Worm (Caenorhabditis elegans) whole organism, L1 larva: ENCODE measurements around the gene fipr-13.

Experiments used
- blmp-1 ChIP-seq: fragments of 150-350 bp; optimal IDR thresholded peaks from 2 replicates; lab custom pipeline; 2014; ENCODE audit warnings: missing biosample characterization, missing genetic modification characterization
- dpl-1 ChIP-seq, 3 experiments: fragments of 150-350 bp in 2 of 3; sonication (generic microtip) in 1 of 3; optimal IDR thresholded peaks; 2 replicates each; lab custom pipeline; 2014 to 2017; ENCODE audit warnings: missing biosample characterization in 3 of 3, missing genetic modification characterization in 3 of 3, missing genetic modification reagents in 3 of 3
- jun-1 ChIP-seq: fragments of 150-350 bp; optimal IDR thresholded peaks from 2 replicates; lab custom pipeline; 2014; ENCODE audit warnings: missing biosample characterization, missing genetic modification reagents, missing genetic modification characterization
- lin-15B ChIP-seq: fragments of 150-350 bp; sonication (generic microtip); optimal IDR thresholded peaks from 3 replicates; lab custom pipeline; 2014; ENCODE audit warnings: missing biosample characterization, missing genetic modification characterization
- lin-39 ChIP-seq: fragments of 150-350 bp; optimal IDR thresholded peaks from 2 replicates; lab custom pipeline; 2014; ENCODE audit warnings: missing biosample characterization, missing genetic modification reagents, missing genetic modification characterization
- nhr-11 ChIP-seq: fragments of 150-350 bp; optimal IDR thresholded peaks from 2 replicates; lab custom pipeline; 2014; ENCODE audit warnings: missing biosample characterization, missing genetic modification characterization
- nhr-12 ChIP-seq: sonication (generic microtip); optimal IDR thresholded peaks from 2 replicates; lab custom pipeline; 2017; ENCODE audit warnings: missing biosample characterization, missing genetic modification characterization
- nhr-237 ChIP-seq: fragments of 150-350 bp; optimal IDR thresholded peaks from 2 replicates; lab custom pipeline; 2014; ENCODE audit warnings: missing biosample characterization, missing genetic modification characterization
- skn-1 ChIP-seq: fragments of 150-350 bp; optimal IDR thresholded peaks from 2 replicates; lab custom pipeline; 2014; ENCODE audit warnings: missing biosample characterization, missing genetic modification characterization
- swsn-7 ChIP-seq: sonication (generic microtip); optimal IDR thresholded peaks from 2 replicates; lab custom pipeline; 2016; ENCODE audit warnings: missing genetic modification characterization, missing compliant biosample characterization
- unc-98 ChIP-seq: fragments of 200-800 bp; sonication (Bioruptor generic); IDR thresholded peaks from 2 replicates; pipeline ENCODE4 v1.3.6; 2022; ENCODE audit warnings: missing genetic modification characterization, missing compliant biosample characterization
- zag-1 ChIP-seq: fragments of 150-350 bp; optimal IDR thresholded peaks from 2 replicates; lab custom pipeline; 2014; ENCODE audit warnings: missing biosample characterization, missing genetic modification characterization
- ztf-11 ChIP-seq, 2 experiments: sonication (generic microtip); optimal IDR thresholded peaks; 2 replicates each; lab custom pipeline; 2016 to 2017; ENCODE audit warnings: missing genetic modification characterization in 2 of 2, missing biosample characterization in 1 of 2, missing compliant biosample characterization in 1 of 2

- TF ChIP-seq lin-15B (tag; lab: Kevin White, UChicago) (no peak), lin-39 (tag; lab: Kevin White, UChicago) (no peak), nhr-237 (tag; lab: Kevin White, UChicago) (no peak), skn-1 (tag; lab: Kevin White, UChicago) (no peak), zag-1 (tag; lab: Kevin White, UChicago) (no peak), dpl-1 (GFP tag; optimal IDR thresholded peaks at IDR 0.05; lab: Kevin White, UChicago) (no peak), swsn-7 (tag; lab: Kevin White, UChicago) (no peak), nhr-12 (tag; lab: Kevin White, UChicago) (no peak), blmp-1 (tag; lab: Kevin White, UChicago) (no peak), nhr-11 (no peak), unc-98 (GFP tag; lab: Robert Waterston, UW) (no peak), jun-1 (tag; lab: Kevin White, UChicago) (no peak), ztf-11 (tag; optimal IDR thresholded peaks at IDR 0.05; lab: Kevin White, UChicago) (no peak)
These were observed 46.0 kb upstream of the fipr-13 start for ce11 chrV:10018291-10018690.
